Fruit fly (Drosophila melanogaster): ENCODE data around the gene Sgs7.
A peak's percentile ranks its signal among the peaks of the same experiment; 100 is the strongest.

The Sgs7 gene

dm6 chr3L:11534391-11535246 lies 25.0 kb downstream of the Sgs7 start:
- TF ChIP-seq CG15710 (tag; optimal IDR thresholded peaks at IDR 0.05) (no peak), CG14655 (GFP tag; optimal IDR thresholded peaks at IDR 0.05) (peak; percentile 29), fd96Ca (GFP tag; IDR thresholded peaks at IDR 0.05) (peak; percentile 56; the same call in 2 of the 3 replicates), CG4496 (GFP tag; IDR thresholded peaks at IDR 0.05) (peak; percentile 65), CG34367 (tag; optimal IDR thresholded peaks at IDR 0.05) (no peak), CG32121 (GFP tag; IDR thresholded peaks at IDR 0.05) (peak; percentile 39), CG12605 (GFP tag; IDR thresholded peaks at IDR 0.05) (peak; percentile 53), gl (tag; optimal IDR thresholded peaks at IDR 0.05) (no peak), Snoo (tag; optimal IDR thresholded peaks at IDR 0.05) (peak; percentile 8), EcR (GFP tag; optimal IDR thresholded peaks at IDR 0.05) (no peak), CG13204 (GFP tag; optimal IDR thresholded peaks at IDR 0.05) (no peak), D1 (tag; optimal IDR thresholded peaks at IDR 0.05) (no peak), CG8159 (tag; optimal IDR thresholded peaks at IDR 0.05) (no peak), CG9948 (tag; optimal IDR thresholded peaks at IDR 0.05) (no peak), CG8301 (tag; optimal IDR thresholded peaks at IDR 0.05) (no peak), Pif1A (GFP tag; optimal IDR thresholded peaks at IDR 0.05) (no peak), Pif1B (GFP tag; optimal IDR thresholded peaks at IDR 0.05) (no peak), Ets98B (GFP tag; IDR thresholded peaks at IDR 0.05) (peak; percentile 52), CG10348 (GFP tag; IDR thresholded peaks at IDR 0.05) (no peak), CG17806 (tag; optimal IDR thresholded peaks at IDR 0.05) (no peak), rn (GFP tag; IDR thresholded peaks at IDR 0.05) (no peak)

- TF ChIP-seq CG12605 (GFP tag; IDR thresholded peaks at IDR 0.05), result 0 out of 2 replicates have a peak, but pooled peaks have one; percentile 18
- TF ChIP-seq CG9948 (tag; optimal IDR thresholded peaks at IDR 0.05), result no peak
- TF ChIP-seq Ets98B (GFP tag; IDR thresholded peaks at IDR 0.05), result peak; percentile 56; the same call in 1 of the 2 replicates
- TF ChIP-seq CG32121 (GFP tag; IDR thresholded peaks at IDR 0.05), result 0 out of 2 replicates have a peak, but pooled peaks have one; percentile 7
- peak; percentile 75; the same call in 2 of the 3 replicates for TF ChIP-seq CG4496 (GFP tag; IDR thresholded peaks at IDR 0.05)
- no peak for TF ChIP-seq rn (GFP tag; IDR thresholded peaks at IDR 0.05)
- no peak for TF ChIP-seq fd96Ca (GFP tag; IDR thresholded peaks at IDR 0.05)
- TF ChIP-seq D1 (tag; optimal IDR thresholded peaks at IDR 0.05), result no peak
- TF ChIP-seq CG14655 (GFP tag; optimal IDR thresholded peaks at IDR 0.05), result peak; percentile 23
- peak; percentile 10 for TF ChIP-seq CG8159 (tag; optimal IDR thresholded peaks at IDR 0.05)
Observed at dm6 chr3L:11536132-11536531, 26.5 kb downstream of the Sgs7 start.

- TF ChIP-seq CG34367 (tag; optimal IDR thresholded peaks at IDR 0.05) (no peak), CG9948 (tag; optimal IDR thresholded peaks at IDR 0.05) (peak; percentile 12), gl (tag; optimal IDR thresholded peaks at IDR 0.05) (no peak), CG13204 (GFP tag; optimal IDR thresholded peaks at IDR 0.05) (no peak), CG32121 (GFP tag; IDR thresholded peaks at IDR 0.05) (peak; percentile 34; the same call in 1 of the 2 replicates), CG15710 (tag; optimal IDR thresholded peaks at IDR 0.05) (no peak), CG14655 (GFP tag; optimal IDR thresholded peaks at IDR 0.05) (peak; percentile 42), EcR (GFP tag; optimal IDR thresholded peaks at IDR 0.05) (no peak), Pif1A (GFP tag; optimal IDR thresholded peaks at IDR 0.05) (peak; percentile 31), Pif1B (GFP tag; optimal IDR thresholded peaks at IDR 0.05) (no peak), fd96Ca (GFP tag; IDR thresholded peaks at IDR 0.05) (no peak; the same call in 2 of the 3 replicates), CG8301 (tag; optimal IDR thresholded peaks at IDR 0.05) (peak; percentile 63), CG10348 (GFP tag; IDR thresholded peaks at IDR 0.05) (no peak), CG17806 (tag; optimal IDR thresholded peaks at IDR 0.05) (no peak), Ets98B (GFP tag; IDR thresholded peaks at IDR 0.05) (peak; percentile 14; the same call in 1 of the 2 replicates), D1 (tag; optimal IDR thresholded peaks at IDR 0.05) (no peak), Snoo (tag; optimal IDR thresholded peaks at IDR 0.05) (no peak), CG4496 (GFP tag; IDR thresholded peaks at IDR 0.05) (peak; percentile 56; the same call in 2 of the 3 replicates), rn (GFP tag; IDR thresholded peaks at IDR 0.05) (0 out of 2 replicates have a peak, but pooled peaks have one; percentile 18), CG8159 (tag; optimal IDR thresholded peaks at IDR 0.05) (no peak), CG12605 (GFP tag; IDR thresholded peaks at IDR 0.05) (no peak)
Observed at dm6 chr3L:11536767-11537419, 27.2 kb downstream of the Sgs7 start.

DNA sequence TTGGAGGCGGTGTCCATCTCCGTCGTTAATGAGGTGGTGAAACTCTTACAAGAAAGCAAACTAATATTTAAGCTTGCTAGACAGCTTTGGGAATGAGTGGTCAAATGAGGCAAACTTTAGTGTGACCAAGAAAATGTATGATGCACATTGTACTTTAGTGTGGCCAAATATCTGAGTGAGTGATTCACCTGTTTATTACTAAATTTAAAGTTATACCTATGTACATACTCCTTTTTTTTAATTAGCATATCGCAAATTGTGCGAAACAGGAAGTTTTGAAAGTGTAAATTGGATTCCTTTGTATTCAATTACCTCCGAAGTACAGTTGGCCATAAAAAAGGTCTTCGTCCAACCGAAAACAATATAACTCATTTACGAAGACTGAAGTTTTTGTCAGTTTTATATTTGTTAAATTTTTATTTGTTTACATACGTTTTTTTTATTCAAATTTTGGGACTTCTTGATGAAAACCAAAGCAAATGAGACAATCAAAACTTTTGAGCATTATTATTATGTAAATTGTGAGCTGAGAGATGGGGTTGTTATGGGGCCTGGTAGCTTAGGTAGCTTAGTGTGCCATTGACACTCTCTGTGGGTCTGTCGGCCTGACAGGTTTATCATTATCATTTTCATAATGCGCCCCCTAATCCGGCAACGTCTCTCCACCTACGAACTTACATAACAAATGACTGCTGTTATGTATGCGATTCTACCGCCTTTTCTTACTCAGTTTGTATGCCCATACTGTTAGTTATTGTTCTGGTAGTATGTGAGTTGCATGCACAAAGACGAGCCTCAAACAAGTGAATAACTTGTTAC lies 30.1 kb downstream of the Sgs7 start:
- TF ChIP-seq CG17806 (tag; optimal IDR thresholded peaks at IDR 0.05), result no peak
- no peak for TF ChIP-seq CG14655 (GFP tag; optimal IDR thresholded peaks at IDR 0.05)
- TF ChIP-seq CG10348 (GFP tag; IDR thresholded peaks at IDR 0.05), result no peak
- TF ChIP-seq Pif1A (GFP tag; optimal IDR thresholded peaks at IDR 0.05), result no peak
- no peak for TF ChIP-seq CG32121 (GFP tag; IDR thresholded peaks at IDR 0.05)
- no peak for TF ChIP-seq CG12605 (GFP tag; IDR thresholded peaks at IDR 0.05)

DNA sequence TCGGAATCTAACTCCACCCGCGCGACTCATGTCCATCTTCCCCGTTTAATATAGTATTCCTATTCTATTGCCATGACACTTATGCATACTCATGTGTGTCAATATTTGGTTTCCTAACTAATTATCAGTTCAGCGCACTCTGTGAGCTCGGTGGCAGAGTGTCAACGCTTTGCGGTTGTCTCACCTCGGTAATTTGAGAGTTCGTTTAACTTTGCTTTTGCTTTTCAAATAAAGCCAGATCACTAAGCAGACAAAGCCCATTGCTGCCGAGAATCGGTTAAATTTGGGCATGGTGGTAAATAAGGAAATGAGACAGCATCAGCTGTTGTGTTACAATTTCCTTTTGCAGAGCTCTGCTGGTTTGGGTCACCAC lies 30.7 kb downstream of the Sgs7 start:
- TF ChIP-seq CG32121 (GFP tag; IDR thresholded peaks at IDR 0.05), result no peak
- no peak for TF ChIP-seq gl (tag; optimal IDR thresholded peaks at IDR 0.05)
- TF ChIP-seq CG9948 (tag; optimal IDR thresholded peaks at IDR 0.05), result no peak
- TF ChIP-seq CG17806 (tag; optimal IDR thresholded peaks at IDR 0.05), result no peak
- TF ChIP-seq CG13204 (GFP tag; optimal IDR thresholded peaks at IDR 0.05), result no peak
- no peak for TF ChIP-seq CG4496 (GFP tag; IDR thresholded peaks at IDR 0.05)
- no peak for TF ChIP-seq CG34367 (tag; optimal IDR thresholded peaks at IDR 0.05)
- no peak for TF ChIP-seq Snoo (tag; optimal IDR thresholded peaks at IDR 0.05)
- no peak for TF ChIP-seq D1 (tag; optimal IDR thresholded peaks at IDR 0.05)
- no peak for TF ChIP-seq CG8159 (tag; optimal IDR thresholded peaks at IDR 0.05)
- TF ChIP-seq rn (GFP tag; IDR thresholded peaks at IDR 0.05), result no peak
- TF ChIP-seq Pif1A (GFP tag; optimal IDR thresholded peaks at IDR 0.05), result no peak
- no peak for TF ChIP-seq CG14655 (GFP tag; optimal IDR thresholded peaks at IDR 0.05)
- no peak for TF ChIP-seq CG15710 (tag; optimal IDR thresholded peaks at IDR 0.05)
- TF ChIP-seq fd96Ca (GFP tag; IDR thresholded peaks at IDR 0.05), result no peak
- TF ChIP-seq Pif1B (GFP tag; optimal IDR thresholded peaks at IDR 0.05), result no peak
- TF ChIP-seq Ets98B (GFP tag; IDR thresholded peaks at IDR 0.05), result no peak
- TF ChIP-seq CG8301 (tag; optimal IDR thresholded peaks at IDR 0.05), result no peak
- no peak for TF ChIP-seq EcR (GFP tag; optimal IDR thresholded peaks at IDR 0.05)

All from whole organism, pupa.